Worm (Caenorhabditis elegans) whole organism, L3 larva: ENCODE data around the gene F17C11.11.

Experiments used
- R02D3.7 ChIP-seq: fragments of 150-350 bp; optimal IDR thresholded peaks from 2 replicates; lab custom pipeline; 2014; ENCODE audit warnings: missing biosample characterization, missing genetic modification characterization
- ZK546.5 ChIP-seq: sonication (generic microtip); optimal IDR thresholded peaks from 2 replicates; lab custom pipeline; 2017; ENCODE audit warnings: missing biosample characterization, missing genetic modification characterization
- aly-2 ChIP-seq: fragments of 150-350 bp; optimal IDR thresholded peaks from 2 replicates; lab custom pipeline; 2014; ENCODE audit warnings: missing biosample characterization, missing genetic modification characterization
- ama-1 ChIP-seq: fragments of 150-350 bp; optimal IDR thresholded peaks from 2 replicates; lab custom pipeline; 2018
- ceh-16 ChIP-seq: sonication (generic microtip); optimal IDR thresholded peaks from 2 replicates; lab custom pipeline; 2017; ENCODE audit warnings: missing biosample characterization, missing genetic modification characterization
- ceh-82 ChIP-seq: fragments of 150-350 bp; optimal IDR thresholded peaks from 2 replicates; lab custom pipeline; 2014; ENCODE audit warnings: missing biosample characterization, missing genetic modification characterization
- ceh-9 ChIP-seq: sonication (generic microtip); optimal IDR thresholded peaks from 2 replicates; lab custom pipeline; 2018; ENCODE audit warnings: missing biosample characterization, missing genetic modification characterization
- daf-12 ChIP-seq: fragments of 150-350 bp; optimal IDR thresholded peaks from 2 replicates; lab custom pipeline; 2014; ENCODE audit warnings: missing biosample characterization, missing genetic modification reagents, missing genetic modification characterization
- egl-27 ChIP-seq: sonication (generic microtip); optimal IDR thresholded peaks from 4 replicates; lab custom pipeline; 2017; ENCODE audit warnings: missing biosample characterization, missing genetic modification reagents, missing genetic modification characterization
- egl-5 ChIP-seq: fragments of 150-350 bp; optimal IDR thresholded peaks from 2 replicates; lab custom pipeline; 2017; ENCODE audit warnings: missing biosample characterization, missing genetic modification reagents, missing genetic modification characterization, inconsistent platforms
- elt-1 ChIP-seq: fragments of 150-350 bp; optimal IDR thresholded peaks from 2 replicates; lab custom pipeline; 2014; ENCODE audit warnings: missing biosample characterization, missing genetic modification characterization
- elt-2 ChIP-seq: sonication (generic microtip); optimal IDR thresholded peaks from 2 replicates; lab custom pipeline; 2016; ENCODE audit warnings: missing genetic modification reagents, mild to moderate bottlenecking, missing genetic modification characterization, missing compliant biosample characterization
- eor-1 ChIP-seq, 2 experiments: fragments of 150-350 bp; optimal IDR thresholded peaks; 2 replicates each; lab custom pipeline; 2014 to 2018; ENCODE audit warnings: missing biosample characterization in 2 of 2, missing genetic modification characterization in 2 of 2
- fkh-10 ChIP-seq: sonication (generic microtip); optimal IDR thresholded peaks from 2 replicates; lab custom pipeline; 2017; ENCODE audit warnings: missing biosample characterization, missing genetic modification reagents, missing genetic modification characterization
- fkh-2 ChIP-seq: fragments of 150-350 bp; optimal IDR thresholded peaks from 2 replicates; lab custom pipeline; 2014; ENCODE audit warnings: missing biosample characterization, missing genetic modification reagents, missing genetic modification characterization
- fos-1 ChIP-seq: fragments of 150-350 bp; optimal IDR thresholded peaks from 2 replicates; lab custom pipeline; 2014; ENCODE audit warnings: missing biosample characterization, missing genetic modification characterization
- jun-1 ChIP-seq: fragments of 150-350 bp; optimal IDR thresholded peaks from 2 replicates; lab custom pipeline; 2014; ENCODE audit warnings: missing biosample characterization, missing genetic modification reagents, missing genetic modification characterization
- lin-15B ChIP-seq: fragments of 150-350 bp; optimal IDR thresholded peaks from 2 replicates; lab custom pipeline; 2014; ENCODE audit warnings: missing biosample characterization, missing genetic modification characterization
- lsy-12 ChIP-seq: sonication (generic microtip); optimal IDR thresholded peaks from 2 replicates; lab custom pipeline; 2016; ENCODE audit warnings: mild to moderate bottlenecking, missing genetic modification characterization, missing compliant biosample characterization
- mdl-1 ChIP-seq: fragments of 150-350 bp; optimal IDR thresholded peaks from 2 replicates; lab custom pipeline; 2014; ENCODE audit warnings: missing biosample characterization, missing genetic modification characterization
- mml-1 ChIP-seq: fragments of 150-350 bp; sonication (generic microtip); optimal IDR thresholded peaks from 3 replicates; lab custom pipeline; 2014; ENCODE audit warnings: missing biosample characterization, missing genetic modification characterization
- nfya-1 ChIP-seq: sonication (generic microtip); optimal IDR thresholded peaks from 2 replicates; lab custom pipeline; 2017; ENCODE audit warnings: missing genetic modification characterization, mild to moderate bottlenecking, missing compliant biosample characterization, antibody characterized with exemption, moderate library complexity; ENCODE audit not compliant: insufficient read depth
- nhr-11 ChIP-seq: fragments of 150-350 bp; optimal IDR thresholded peaks from 2 replicates; lab custom pipeline; 2014; ENCODE audit warnings: missing biosample characterization, missing genetic modification characterization
- nhr-12 ChIP-seq: fragments of 150-350 bp; optimal IDR thresholded peaks from 2 replicates; lab custom pipeline; 2014; ENCODE audit warnings: missing biosample characterization, missing genetic modification characterization
- nhr-23 ChIP-seq: fragments of 150-350 bp; optimal IDR thresholded peaks from 2 replicates; lab custom pipeline; 2014; ENCODE audit warnings: missing biosample characterization, missing genetic modification reagents, missing genetic modification characterization
- nhr-237 ChIP-seq: fragments of 150-350 bp; optimal IDR thresholded peaks from 2 replicates; lab custom pipeline; 2014; ENCODE audit warnings: missing biosample characterization, missing genetic modification characterization
- nhr-25 ChIP-seq: sonication (generic microtip); optimal IDR thresholded peaks from 2 replicates; lab custom pipeline; 2017; ENCODE audit warnings: missing biosample characterization, missing genetic modification characterization
- nhr-28 ChIP-seq: fragments of 150-350 bp; optimal IDR thresholded peaks from 2 replicates; lab custom pipeline; 2014; ENCODE audit warnings: missing biosample characterization, missing genetic modification characterization
- nhr-43 ChIP-seq: sonication (generic microtip); optimal IDR thresholded peaks from 2 replicates; lab custom pipeline; 2016; ENCODE audit warnings: mild to moderate bottlenecking, missing genetic modification characterization, missing compliant biosample characterization; ENCODE audit not compliant: poor library complexity, severe bottlenecking
- nhr-67 ChIP-seq: fragments of 150-350 bp; optimal IDR thresholded peaks from 2 replicates; lab custom pipeline; 2014; ENCODE audit warnings: missing biosample characterization, missing genetic modification characterization
- nhr-76 ChIP-seq: fragments of 150-350 bp; sonication (generic microtip); optimal IDR thresholded peaks from 5 replicates; lab custom pipeline; 2014; ENCODE audit warnings: missing biosample characterization, missing genetic modification characterization
- nhr-77 ChIP-seq: fragments of 150-350 bp; optimal IDR thresholded peaks from 2 replicates; lab custom pipeline; 2014; ENCODE audit warnings: missing biosample characterization, missing genetic modification characterization
- pqm-1 ChIP-seq: fragments of 150-350 bp; optimal IDR thresholded peaks from 2 replicates; lab custom pipeline; 2017; ENCODE audit warnings: missing biosample characterization, missing genetic modification characterization, inconsistent platforms
- sea-2 ChIP-seq: fragments of 150-350 bp; sonication (generic microtip); optimal IDR thresholded peaks from 4 replicates; lab custom pipeline; 2014; ENCODE audit warnings: missing biosample characterization, missing genetic modification reagents, missing genetic modification characterization
- skn-1 ChIP-seq: fragments of 150-350 bp; optimal IDR thresholded peaks from 2 replicates; lab custom pipeline; 2014; ENCODE audit warnings: missing biosample characterization, missing genetic modification characterization
- unc-39 ChIP-seq: sonication (generic microtip); optimal IDR thresholded peaks from 4 replicates; lab custom pipeline; 2017; ENCODE audit warnings: missing biosample characterization, missing genetic modification characterization
- zag-1 ChIP-seq: fragments of 150-350 bp; optimal IDR thresholded peaks from 2 replicates; lab custom pipeline; 2014; ENCODE audit warnings: missing biosample characterization, missing genetic modification characterization
- ztf-11 ChIP-seq: fragments of 150-350 bp; optimal IDR thresholded peaks from 2 replicates; lab custom pipeline; 2014; ENCODE audit warnings: missing biosample characterization, missing genetic modification characterization
- ztf-4 ChIP-seq: fragments of 150-350 bp; optimal IDR thresholded peaks from 2 replicates; lab custom pipeline; 2014; ENCODE audit warnings: missing biosample characterization, missing genetic modification characterization

F17C11.11 gene

DNA sequence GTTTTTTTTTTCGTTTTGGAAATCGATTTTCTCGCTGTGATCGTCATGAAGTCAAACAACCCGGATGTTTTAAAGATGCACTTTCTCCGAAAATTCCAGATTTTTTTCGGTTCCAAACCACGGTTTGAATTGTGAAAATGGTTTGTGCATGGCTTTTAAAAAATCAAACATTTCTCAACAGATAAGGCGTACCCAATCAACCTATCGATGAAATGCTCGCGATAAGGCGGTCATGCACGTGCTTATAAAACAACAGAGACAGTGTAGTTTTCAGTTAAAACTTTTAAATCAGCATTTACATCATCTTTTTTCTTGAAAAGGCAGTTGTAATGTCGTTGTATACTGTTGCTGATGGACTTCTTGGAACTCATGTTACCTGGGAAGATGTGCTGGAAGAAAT, 6.2 kb downstream of the F17C11.11 start, which contains the start of gene F58B4.5:
F58B4.5 (plus strand) TSS at position 283 of the 400 bp plus-strand sequence.
- no peak for TF ChIP-seq egl-5
- no peak for TF ChIP-seq nhr-237
- no peak for TF ChIP-seq nfya-1
- TF ChIP-seq daf-12 (tag; lab: Kevin White, UChicago) = no peak
- TF ChIP-seq mml-1 (tag; lab: Kevin White, UChicago) = no peak
- TF ChIP-seq elt-1 = no peak
- no peak for TF ChIP-seq fkh-2 (tag; lab: Kevin White, UChicago)
- TF ChIP-seq ceh-9 (tag; lab: Kevin White, UChicago) = no peak
- TF ChIP-seq nhr-67 (tag; lab: Kevin White, UChicago) = no peak
- TF ChIP-seq pqm-1 (tag; lab: Kevin White, UChicago) = peak; percentile 29
- peak; percentile 94 for TF ChIP-seq elt-2 (tag; lab: Kevin White, UChicago)
- TF ChIP-seq skn-1 (tag; lab: Kevin White, UChicago) = no peak
- TF ChIP-seq fos-1 = no peak
- no peak for TF ChIP-seq ceh-82 (tag; lab: Kevin White, UChicago)

DNA sequence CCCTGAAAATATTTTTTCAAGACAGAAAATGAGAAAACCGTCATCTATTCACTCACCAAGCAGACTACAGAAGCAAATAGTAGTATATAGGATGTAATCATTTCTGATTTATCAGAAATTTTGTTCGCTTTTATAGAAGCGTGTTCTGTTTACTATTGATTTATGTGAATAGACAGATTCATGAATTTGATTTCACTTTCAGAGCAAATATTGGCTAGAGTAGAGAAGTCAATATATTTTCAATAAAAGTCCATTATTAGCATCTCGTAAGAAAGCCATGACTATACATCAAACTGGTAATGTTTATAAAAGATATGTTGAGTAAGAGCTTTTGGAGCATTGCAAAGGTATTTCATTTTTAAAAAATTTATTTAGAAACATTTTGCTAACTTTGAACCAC, 7.4 kb downstream of the F17C11.11 start, which contains the start of gene scvp-1:
scvp-1 (minus strand) TSS at position 101 of the 400 bp plus-strand sequence.
- TF ChIP-seq sea-2 (GFP tag; lab: Kevin White, UChicago) = no peak
- TF ChIP-seq lsy-12 = no peak
- TF ChIP-seq ZK546.5 (tag; lab: Kevin White, UChicago) = no peak
- TF ChIP-seq nhr-43 (tag; lab: Kevin White, UChicago) = no peak
- no peak for TF ChIP-seq ztf-4 (tag; lab: Kevin White, UChicago)
- TF ChIP-seq eor-1 (tag; optimal IDR thresholded peaks at IDR 0.05; lab: Kevin White, UChicago) = no peak
- TF ChIP-seq mml-1 (tag; lab: Kevin White, UChicago) = no peak
- TF ChIP-seq ceh-82 (tag; lab: Kevin White, UChicago) = no peak
- no peak for TF ChIP-seq elt-1

DNA sequence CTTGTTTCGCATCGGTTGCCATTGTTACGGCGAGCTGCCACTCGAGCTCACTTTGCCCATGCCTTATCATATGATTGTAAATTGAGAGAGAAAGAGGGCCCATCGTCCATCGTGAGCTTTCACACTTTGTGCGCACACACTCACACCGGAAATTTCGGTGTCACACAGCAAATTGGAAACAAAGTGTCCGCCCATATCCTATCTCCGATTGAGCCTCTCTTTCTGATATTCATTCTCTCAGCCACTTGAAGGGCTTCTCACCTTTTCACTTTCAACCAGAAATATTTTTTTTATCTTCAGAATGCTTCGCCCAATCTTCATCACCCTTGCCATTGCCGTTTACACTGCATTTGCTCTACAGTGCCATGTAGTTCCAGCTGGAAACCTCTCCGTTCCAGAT, 9.1 kb downstream of the F17C11.11 start, which contains the start of gene F58B4.3:
F58B4.3 (plus strand) TSS at position 301 of the 400 bp plus-strand sequence.
- TF ChIP-seq ztf-4 (tag; lab: Kevin White, UChicago) = no peak
- no peak for TF ChIP-seq nhr-77 (tag; lab: Kevin White, UChicago)
- TF ChIP-seq egl-5 = no peak
- TF ChIP-seq zag-1 (tag; lab: Kevin White, UChicago) = no peak
- TF ChIP-seq skn-1 (tag; lab: Kevin White, UChicago) = no peak
- no peak for TF ChIP-seq mml-1 (tag; lab: Kevin White, UChicago)
- no peak for TF ChIP-seq lsy-12
- TF ChIP-seq ceh-16 (tag; lab: Kevin White, UChicago) = no peak
- no peak for TF ChIP-seq sea-2 (GFP tag; lab: Kevin White, UChicago)
- TF ChIP-seq elt-1 = no peak

DNA sequence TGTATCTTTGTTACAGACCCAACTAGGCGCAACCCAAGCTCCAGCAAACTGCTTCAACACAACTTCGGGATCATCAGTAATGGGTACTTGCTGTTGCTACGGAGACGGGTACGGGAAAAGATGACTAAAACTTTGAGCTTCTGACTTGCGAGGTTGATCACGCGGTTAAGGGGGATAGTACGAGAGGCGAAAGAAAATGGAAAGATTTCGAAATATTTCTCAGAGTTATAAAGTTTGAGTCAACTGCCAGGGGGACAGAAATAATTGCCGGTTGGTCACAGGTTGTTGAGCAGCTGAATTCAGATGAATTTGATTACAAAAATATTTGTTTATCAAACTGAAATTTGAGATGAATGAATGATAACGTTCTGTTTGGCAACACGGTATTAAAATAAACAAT, 13.0 kb downstream of the F17C11.11 start:
- no peak for TF ChIP-seq elt-1
- TF ChIP-seq fkh-10 (GFP tag; lab: Kevin White, UChicago) = no peak
- TF ChIP-seq nhr-11 = no peak
- TF ChIP-seq ztf-11 = no peak
- TF ChIP-seq mml-1 (tag; lab: Kevin White, UChicago) = no peak
- TF ChIP-seq jun-1 = no peak
- no peak for TF ChIP-seq lin-15B
- TF ChIP-seq nhr-12 = no peak

DNA sequence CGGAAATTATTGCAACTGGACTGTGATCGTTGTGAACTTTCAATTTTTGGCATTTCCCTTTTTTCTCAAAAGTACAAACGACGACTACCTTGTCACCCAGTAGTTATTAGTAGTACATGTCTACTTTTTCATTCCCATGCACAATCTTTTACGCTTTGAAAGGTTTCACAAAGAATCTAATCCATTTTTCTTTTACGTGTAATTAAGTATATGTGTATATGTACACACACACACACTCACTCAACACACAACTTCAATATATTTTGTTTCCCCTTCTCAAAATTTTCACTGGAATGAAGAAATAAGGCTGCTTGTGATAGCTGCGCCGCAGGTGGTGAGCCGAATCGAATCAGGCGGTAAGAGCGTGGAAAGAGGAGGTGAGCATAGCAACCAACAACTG, 13.9 kb downstream of the F17C11.11 start, which contains the start of gene F58B4.6:
F58B4.6 (plus strand) TSS at position 301 of the 400 bp plus-strand sequence.
- TF ChIP-seq nhr-23 (tag; lab: Kevin White, UChicago) (no peak), nhr-67 (tag; lab: Kevin White, UChicago) (no peak), unc-39 (tag; lab: Kevin White, UChicago) (no peak), ceh-9 (tag; lab: Kevin White, UChicago) (no peak), lin-15B (no peak), R02D3.7 (tag; lab: Kevin White, UChicago) (no peak), fkh-10 (GFP tag; lab: Kevin White, UChicago) (no peak), ama-1 (lab: Kevin White, UChicago) (no peak)

DNA sequence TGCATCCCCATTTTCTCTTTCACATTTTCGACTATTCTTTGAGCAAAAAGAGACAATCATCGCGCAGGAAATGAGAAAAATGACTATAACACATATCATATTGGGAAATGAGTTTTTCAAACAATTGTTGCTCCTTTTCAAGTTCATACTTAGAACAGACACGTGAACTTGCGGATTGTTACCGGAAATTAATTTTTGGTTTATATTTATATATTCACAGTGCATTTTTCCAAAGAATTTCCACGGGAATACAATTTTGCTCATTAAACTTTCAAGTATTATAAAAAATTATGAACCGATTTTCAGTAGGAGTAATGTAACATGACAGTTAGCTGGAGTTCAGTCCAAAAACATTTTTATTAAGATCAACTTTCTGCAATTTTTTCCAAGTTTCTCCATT, 15.4 kb downstream of the F17C11.11 start, which contains the start of gene F58B4.7:
F58B4.7 (minus strand) TSS at position 101 of the 400 bp plus-strand sequence.
- TF ChIP-seq nhr-23 (tag; lab: Kevin White, UChicago) (no peak), ceh-9 (tag; lab: Kevin White, UChicago) (no peak), nhr-76 (tag; lab: Kevin White, UChicago) (no peak), ceh-82 (tag; lab: Kevin White, UChicago) (no peak), mml-1 (tag; lab: Kevin White, UChicago) (no peak), aly-2 (tag; lab: Kevin White, UChicago) (no peak), ama-1 (lab: Kevin White, UChicago) (no peak), mdl-1 (no peak), skn-1 (tag; lab: Kevin White, UChicago) (no peak), nhr-28 (tag; lab: Kevin White, UChicago) (no peak), nhr-67 (tag; lab: Kevin White, UChicago) (no peak), R02D3.7 (tag; lab: Kevin White, UChicago) (no peak), nhr-237 (no peak), fkh-10 (GFP tag; lab: Kevin White, UChicago) (no peak), elt-2 (tag; lab: Kevin White, UChicago) (no peak), daf-12 (tag; lab: Kevin White, UChicago) (no peak), nhr-25 (tag; lab: Kevin White, UChicago) (no peak), nfya-1 (no peak), egl-27 (tag; lab: Kevin White, UChicago) (no peak), ztf-4 (tag; lab: Kevin White, UChicago) (no peak)
